Worm (Caenorhabditis elegans): ENCODE measurements around the gene mrps-21.

The mrps-21 gene

ce11 chrIV:4653708-4654107 is 5.6 kb downstream of the mrps-21 start:
- TF ChIP-seq nfyb-1 (GFP tag; IDR thresholded peaks at IDR 0.05) = no peak
- no peak for TF ChIP-seq lin-26 (GFP tag; IDR thresholded peaks at IDR 0.05)
- TF ChIP-seq D2030.7 (GFP tag; IDR thresholded peaks at IDR 0.05) = peak; percentile 83
- TF ChIP-seq madf-6 (GFP tag; IDR thresholded peaks at IDR 0.05) = peak; percentile 98
- peak; percentile 44; the same call in 1 of the 2 replicates for TF ChIP-seq rcor-1 (GFP tag; IDR thresholded peaks at IDR 0.05)
- TF ChIP-seq dpff-1 (tag; optimal IDR thresholded peaks at IDR 0.05) = no peak
- TF ChIP-seq attf-3 (GFP tag; conservative IDR thresholded peaks at IDR 0.05) = no peak
- TF ChIP-seq gei-17 (GFP tag; optimal IDR thresholded peaks at IDR 0.05) = no peak
- peak; percentile 99 for TF ChIP-seq lsl-1 (GFP tag; optimal IDR thresholded peaks at IDR 0.05)
- peak; percentile 98 for TF ChIP-seq F33H1.4 (GFP tag; IDR thresholded peaks at IDR 0.05)
- TF ChIP-seq cebp-1 (GFP tag; IDR thresholded peaks at IDR 0.05) = no peak
- TF ChIP-seq cebp-1 (tag; optimal IDR thresholded peaks at IDR 0.05) = no peak
- TF ChIP-seq B0336.3 (GFP tag; IDR thresholded peaks at IDR 0.05) = 0 out of 2 replicates have a peak, but pooled peaks have one; percentile 18
- TF ChIP-seq snpc-3.4 (tag; optimal IDR thresholded peaks at IDR 0.05) = peak; percentile 71
- TF ChIP-seq lin-35 (GFP tag; optimal IDR thresholded peaks at IDR 0.05) = no peak
- no peak for TF ChIP-seq sdz-38 (tag; optimal IDR thresholded peaks at IDR 0.05)
- TF ChIP-seq nhr-90 (tag; optimal IDR thresholded peaks at IDR 0.05) = no peak
- no peak for TF ChIP-seq egrh-3 (GFP tag; IDR thresholded peaks at IDR 0.05)
- TF ChIP-seq nhr-27 (tag; optimal IDR thresholded peaks at IDR 0.05) = no peak
- peak; percentile 39 for TF ChIP-seq snpc-4 (GFP tag; optimal IDR thresholded peaks at IDR 0.05)
- TF ChIP-seq snpc-4 (tag; optimal IDR thresholded peaks at IDR 0.05) = peak in 2 of 4 experiments; percentile 44 to 63
- no peak for TF ChIP-seq F52B5.7 (tag; optimal IDR thresholded peaks at IDR 0.05)
- TF ChIP-seq athp-1 (tag; optimal IDR thresholded peaks at IDR 0.05) = no peak
- TF ChIP-seq lin-40 (tag; optimal IDR thresholded peaks at IDR 0.05) = no peak
- TF ChIP-seq rec-8 (tag; optimal IDR thresholded peaks at IDR 0.05) = no peak
- peak; percentile 87 for TF ChIP-seq ceh-91 (GFP tag; IDR thresholded peaks at IDR 0.05)
- no peak; the same call in 1 of the 2 replicates for TF ChIP-seq lir-1 (GFP tag; conservative IDR thresholded peaks at IDR 0.05)
- TF ChIP-seq mcd-1 (GFP tag; IDR thresholded peaks at IDR 0.05) = peak; percentile 49; the same call in 1 of the 2 replicates
- TF ChIP-seq tlf-1 (GFP tag; optimal IDR thresholded peaks at IDR 0.05) = peak; percentile 17
- TF ChIP-seq pbrm-1 (GFP tag; IDR thresholded peaks at IDR 0.05) = no peak
- peak; percentile 75 for TF ChIP-seq hsf-1 (GFP tag; IDR thresholded peaks at IDR 0.05)
- no peak for TF ChIP-seq T26A5.8 (tag; optimal IDR thresholded peaks at IDR 0.05)
- TF ChIP-seq C17E4.6 (GFP tag; IDR thresholded peaks at IDR 0.05) = peak; percentile 42; the same call in 1 of the 2 replicates
- 0 out of 2 replicates have a peak, but pooled peaks have one; percentile 55 for TF ChIP-seq ekl-4 (GFP tag; IDR thresholded peaks at IDR 0.05)
- TF ChIP-seq nhr-80 (tag; optimal IDR thresholded peaks at IDR 0.05) = no peak
- TF ChIP-seq him-1 (tag; optimal IDR thresholded peaks at IDR 0.05) = no peak
- TF ChIP-seq B0019.2 (GFP tag; conservative IDR thresholded peaks at IDR 0.05) = no peak
- peak; percentile 11 for TF ChIP-seq hrde-1 (tag; optimal IDR thresholded peaks at IDR 0.05; ENCODE audit: borderline replicate concordance)
- TF ChIP-seq ccch-3 (GFP tag; optimal IDR thresholded peaks at IDR 0.05) = no peak
- no peak for TF ChIP-seq nfya-1 (tag; optimal IDR thresholded peaks at IDR 0.05; ENCODE audit: borderline replicate concordance, insufficient read depth)
- TF ChIP-seq F49E8.2 (tag; optimal IDR thresholded peaks at IDR 0.05; ENCODE audit: insufficient read depth) = peak; percentile 68
- no peak for TF ChIP-seq ceh-40 (GFP tag; IDR thresholded peaks at IDR 0.05)
- TF ChIP-seq Y79H2A.3 (GFP tag; conservative IDR thresholded peaks at IDR 0.05) = no peak
- no peak for TF ChIP-seq ztf-6 (GFP tag; IDR thresholded peaks at IDR 0.05)
- no peak for TF ChIP-seq Y67H2A.10 (GFP tag; conservative IDR thresholded peaks at IDR 0.05)
- peak; percentile 3 for TF ChIP-seq snpc-1.1 (tag; optimal IDR thresholded peaks at IDR 0.05; ENCODE audit: insufficient read depth)
- peak; percentile 96 for TF ChIP-seq xnd-1 (tag; optimal IDR thresholded peaks at IDR 0.05)
- peak; percentile 76 for TF ChIP-seq dox-1 (GFP tag; IDR thresholded peaks at IDR 0.05)
